Worm (Caenorhabditis elegans) whole organism, midembryonic: ENCODE measurements around the gene tmem-145.

ENCODE experiments used
- T22C8.4 ChIP-seq: fragments of 200-800 bp; sonication (Bioruptor generic); IDR thresholded peaks from 2 replicates; pipeline ENCODE4 v1.3.6; 2022; ENCODE audit warnings: missing genetic modification characterization, missing compliant biosample characterization
- cog-1 ChIP-seq: sonication (generic microtip); optimal IDR thresholded peaks from 2 replicates; lab custom pipeline; 2016; ENCODE audit warnings: missing genetic modification characterization, missing compliant biosample characterization
- klf-2 ChIP-seq: fragments of 200-800 bp; sonication (Bioruptor generic); conservative IDR thresholded peaks from 2 replicates; pipeline ENCODE4 v1.3.6; 2022; ENCODE audit warnings: missing genetic modification reagents, missing genetic modification characterization, missing compliant biosample characterization
- ref-1 ChIP-seq: fragments of 200-800 bp; sonication (Bioruptor generic); conservative IDR thresholded peaks from 2 replicates; pipeline ENCODE4 v1.3.6; 2022; ENCODE audit warnings: missing genetic modification reagents, missing genetic modification characterization, missing compliant biosample characterization
- tab-1 ChIP-seq: fragments of 200-800 bp; sonication (Bioruptor generic); IDR thresholded peaks from 2 replicates; pipeline ENCODE4 v1.3.6; 2022; ENCODE audit warnings: missing genetic modification characterization, missing compliant biosample characterization
- ztf-23 ChIP-seq: fragments of 200-800 bp; sonication (Bioruptor generic); IDR thresholded peaks from 2 replicates; pipeline ENCODE4 v1.3.6; 2022; ENCODE audit warnings: missing genetic modification reagents, missing genetic modification characterization, missing compliant biosample characterization

ce11 chrX:12080581-12081162 lies 7.0 kb upstream of the tmem-145 start:
- TF ChIP-seq ztf-23 (GFP tag; lab: Robert Waterston, UW) (no peak), tab-1 (no peak), klf-2 (no peak), T22C8.4 (GFP tag; lab: Robert Waterston, UW) (no peak), cog-1 (tag; lab: Kevin White, UChicago) (no peak), ref-1 (no peak)
